Worm (Caenorhabditis elegans) whole organism, L4/young adult: ENCODE measurements around the gene T24A6.17.

Experiments used
- W03F9.2 ChIP-seq: fragments of 150-350 bp; optimal IDR thresholded peaks from 2 replicates; lab custom pipeline; 2014; ENCODE audit warnings: missing biosample characterization, missing genetic modification characterization
- dao-5 ChIP-seq: sonication (generic microtip); optimal IDR thresholded peaks from 2 replicates; lab custom pipeline; 2016; ENCODE audit warnings: missing genotype, missing genetic modification characterization, moderate library complexity, missing compliant biosample characterization
- him-1 ChIP-seq: sonication (generic microtip); optimal IDR thresholded peaks from 2 replicates; lab custom pipeline; 2016; ENCODE audit warnings: missing genotype, missing genetic modification reagents, missing genetic modification characterization, missing compliant biosample characterization

DNA sequence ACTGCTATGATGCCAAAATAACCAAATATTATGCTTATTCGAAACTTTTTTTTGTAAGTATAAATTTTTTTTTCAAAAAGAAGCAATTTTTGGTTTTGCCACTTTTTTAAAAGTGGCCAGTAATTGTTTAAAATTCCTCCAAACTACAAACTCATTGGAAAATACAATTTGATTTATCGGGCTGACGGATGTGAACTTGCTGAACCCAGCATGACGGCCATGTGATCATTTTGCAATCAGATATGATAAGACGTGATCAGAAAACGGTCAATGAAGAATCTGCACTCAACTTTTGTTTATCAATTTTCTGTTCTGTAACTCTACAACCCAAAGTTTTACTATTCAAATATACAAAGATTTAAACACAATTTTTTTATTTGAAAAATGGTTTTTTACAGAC lies 42.2 kb upstream of the T24A6.17 start:
- TF ChIP-seq him-1 = no peak
- TF ChIP-seq dao-5 (tag; lab: Kevin White, UChicago) = no peak
- TF ChIP-seq W03F9.2 (tag; lab: Kevin White, UChicago) = no peak
